Fruit fly (Drosophila melanogaster) whole organism, larva: ENCODE data around the gene dsf.

Source experiments
- noc ChIP-seq: fragments of 200-800 bp; sonication (Bioruptor generic); optimal IDR thresholded peaks from 3 replicates; lab custom pipeline; 2019; ENCODE audit warnings: missing biosample characterization, mild to moderate bottlenecking, missing genetic modification characterization, moderate library complexity

The dsf gene

DNA sequence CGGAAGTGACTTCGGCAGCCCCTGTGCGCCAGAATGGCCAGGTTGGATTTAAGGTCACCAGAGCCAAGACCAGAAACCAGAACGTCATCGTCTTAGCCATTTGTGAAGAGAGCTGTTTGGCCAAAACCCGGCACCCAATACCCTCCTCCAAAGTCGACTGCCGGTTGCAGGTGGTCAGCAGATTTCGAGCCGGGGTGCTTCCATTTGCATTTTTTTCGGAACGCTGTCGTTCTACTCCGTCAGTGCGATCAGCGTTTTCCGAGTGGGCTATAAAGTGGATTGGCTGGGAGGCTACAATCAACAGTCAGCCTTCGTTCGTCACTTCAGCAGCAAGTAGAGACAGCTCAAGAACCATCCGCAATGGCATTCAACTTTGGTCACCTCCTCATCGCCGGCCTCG, 31.0 kb downstream of the dsf start, which contains the start of the genes CG13998 and Vm26Ab:
CG13998 (minus strand) TSS at position 114 of the 400 bp plus-strand sequence.
Vm26Ab (plus strand) TSS at position 299 of the 400 bp plus-strand sequence.
- no peak for TF ChIP-seq noc (tag; lab: Kevin White, UChicago)

DNA sequence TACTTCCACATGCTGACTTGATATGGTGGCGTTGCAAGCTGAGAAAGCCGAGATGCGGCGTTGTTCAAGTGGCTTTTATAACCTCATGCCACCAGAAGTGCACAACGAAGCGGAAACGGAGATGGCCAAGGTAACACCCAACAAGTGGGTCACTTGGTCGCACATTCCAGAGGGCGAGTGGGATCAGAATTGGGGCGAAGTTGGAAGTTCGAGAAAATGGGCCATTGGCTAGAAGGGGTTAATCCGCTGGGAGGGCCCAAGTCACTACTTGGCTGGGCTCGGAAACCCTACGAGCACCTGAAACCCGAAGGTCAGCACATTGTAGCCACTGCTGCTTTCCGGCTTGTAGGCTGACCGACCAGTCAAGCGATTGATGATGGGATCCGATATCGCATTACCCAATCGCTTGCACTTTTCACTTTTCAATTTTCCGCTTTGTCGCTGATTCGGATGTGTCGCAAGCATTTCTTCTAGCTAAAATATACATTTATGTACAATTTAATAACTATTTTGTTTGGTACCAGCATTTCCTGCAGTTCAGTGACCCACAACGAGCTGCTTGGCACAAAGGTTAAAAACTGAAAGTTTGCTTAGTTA, 32.9 kb downstream of the dsf start, which contains the start of gene Vm26Ac:
Vm26Ac (minus strand) TSS at position 51 of the 597 bp plus-strand sequence.
- TF ChIP-seq noc (tag; lab: Kevin White, UChicago): no peak

DNA sequence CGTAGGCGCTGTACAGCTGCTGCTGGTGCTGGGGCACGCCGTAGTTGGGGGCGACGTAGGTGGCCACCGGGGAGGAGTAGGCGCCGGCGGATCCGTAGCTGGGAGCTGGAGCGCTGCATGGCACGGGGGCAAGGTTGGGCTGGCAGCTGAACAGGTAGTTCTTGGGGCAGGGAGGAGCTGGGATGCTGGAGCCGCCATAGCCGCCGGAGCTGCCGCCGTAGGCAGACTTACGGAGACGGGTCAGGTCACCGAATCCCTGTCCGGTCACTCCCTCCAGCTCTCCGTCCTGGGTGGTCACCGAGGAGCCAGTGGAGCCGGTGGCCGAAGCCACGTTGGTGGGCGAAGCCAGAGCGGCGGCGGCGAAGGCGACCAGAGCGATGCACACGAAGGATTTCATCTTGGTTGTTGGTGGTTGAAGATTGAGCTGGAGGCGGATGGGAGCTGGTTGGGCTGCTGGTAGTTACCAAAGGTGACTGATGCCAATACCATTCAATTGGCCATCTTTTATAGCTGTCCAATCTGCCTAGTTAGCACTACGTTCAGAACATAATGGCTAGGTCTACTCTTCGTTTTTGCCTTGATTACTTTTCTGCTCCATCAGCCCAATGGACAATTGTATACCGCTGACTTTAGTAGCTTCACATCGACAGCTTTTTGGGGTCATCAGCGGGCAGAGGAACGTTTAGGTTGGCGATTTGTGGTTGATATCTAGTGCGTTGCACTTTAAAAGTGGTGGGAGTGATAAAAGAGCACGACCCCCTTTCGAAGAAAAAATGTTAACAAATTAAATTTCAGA, 34.3 kb downstream of the dsf start, which contains the start of gene Vm26Aa:
Vm26Aa (minus strand) TSS at position 478 of the 796 bp plus-strand sequence.
- TF ChIP-seq noc (tag; lab: Kevin White, UChicago): no peak

- TF ChIP-seq noc (tag; lab: Kevin White, UChicago): no peak
Observed at dm6 chr2L:5961169-5961918, 35.6 kb downstream of the dsf start.

DNA sequence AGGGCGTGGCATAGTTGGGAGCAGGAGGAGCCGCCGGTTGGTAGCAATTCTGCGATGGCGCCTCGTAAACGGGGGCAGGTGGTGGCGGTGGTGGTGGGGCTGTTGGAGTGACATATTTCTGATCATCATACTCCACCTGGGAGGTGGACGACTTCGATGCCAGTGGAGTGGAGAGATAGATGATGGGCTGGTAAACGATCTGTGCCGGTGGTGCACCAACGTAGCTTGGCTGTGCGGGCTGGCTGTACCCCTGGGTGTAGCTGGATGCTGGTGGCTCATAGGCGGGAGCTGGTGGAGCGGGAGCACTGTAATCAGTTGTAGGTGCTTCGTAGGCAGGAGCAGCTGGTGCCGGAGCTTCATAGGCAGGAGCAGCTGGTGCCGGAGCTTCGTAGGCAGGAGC, 37.5 kb downstream of the dsf start:
- TF ChIP-seq noc (tag; lab: Kevin White, UChicago): no peak

dm6 chr2L:5964211-5964610, 38.5 kb downstream of the dsf start:
- no peak for TF ChIP-seq noc (tag; lab: Kevin White, UChicago)

DNA sequence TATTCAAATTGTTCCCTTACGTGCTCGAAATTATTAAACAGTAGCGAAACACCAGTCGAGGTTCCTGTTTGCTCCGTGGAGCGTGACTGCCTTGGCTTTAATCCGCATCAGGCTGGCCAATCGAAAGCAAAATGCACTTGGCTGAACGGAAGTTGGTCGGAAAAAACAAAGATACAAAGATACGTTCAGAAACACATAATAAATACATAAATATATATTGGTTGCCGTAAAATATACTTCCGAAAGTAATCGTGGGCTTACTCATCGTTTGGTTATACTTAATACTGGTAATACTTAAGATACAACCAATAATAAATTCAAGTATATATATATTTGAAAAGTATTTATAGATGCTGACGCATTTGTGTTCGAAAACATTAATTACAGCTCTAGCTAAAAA, 39.1 kb downstream of the dsf start, which contains the start of gene psd:
psd (minus strand) TSS at position 101 of the 400 bp plus-strand sequence.
- no peak for TF ChIP-seq noc (tag; lab: Kevin White, UChicago)

DNA sequence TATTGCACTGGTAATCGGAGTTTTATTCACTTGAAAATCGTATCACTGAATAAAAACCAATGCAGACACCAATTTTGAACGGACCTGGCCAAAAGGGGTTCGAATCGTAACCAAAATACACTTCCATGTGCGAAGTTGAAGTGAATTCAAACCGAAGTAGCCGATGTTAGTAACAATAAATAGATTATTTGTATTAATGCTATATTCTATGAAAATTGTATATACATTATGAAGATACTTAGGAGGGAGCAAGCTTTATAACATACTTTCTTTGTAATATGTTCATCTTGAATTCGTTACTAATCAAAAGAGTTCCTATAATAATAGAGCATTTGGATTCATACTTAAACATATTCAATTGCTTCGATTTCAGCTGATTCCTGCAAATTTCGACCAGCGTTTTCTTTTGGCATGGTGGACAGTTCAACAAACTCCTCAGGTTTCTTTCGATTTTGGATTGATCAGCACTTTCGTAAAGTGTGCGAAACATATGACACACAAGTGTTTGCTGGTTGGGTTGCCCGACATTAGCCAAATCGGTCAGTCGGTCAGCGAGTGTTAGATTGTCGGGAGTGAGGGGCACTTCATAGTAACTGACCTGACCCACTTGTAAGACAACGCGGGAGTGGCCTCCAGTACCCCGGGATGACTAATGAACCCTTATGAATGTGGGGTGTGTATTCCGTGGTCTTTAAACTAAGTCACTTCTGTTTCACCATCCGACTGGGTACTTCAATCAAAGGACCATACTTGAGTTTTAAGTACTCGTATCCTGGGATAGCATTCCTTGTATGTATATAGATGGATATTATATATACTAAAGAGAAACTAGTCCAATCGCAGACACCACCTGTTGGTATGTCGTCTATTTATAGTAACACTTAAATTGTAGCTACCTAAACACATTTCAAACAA, 42.2 kb downstream of the dsf start, which contains the start of the genes CG13992 and Ucp4C:
CG13992 (minus strand) TSS at position 51 of the 915 bp plus-strand sequence.
Ucp4C (plus strand) TSS at position 865 of the 915 bp plus-strand sequence.
- no peak for TF ChIP-seq noc (tag; lab: Kevin White, UChicago)

- no peak for TF ChIP-seq noc (tag; lab: Kevin White, UChicago)
Observed at dm6 chr2L:5969559-5969958, 43.8 kb downstream of the dsf start, which contains the start of gene Ucp4B. Ucp4B (plus strand) TSS chr2L:5969859.

DNA sequence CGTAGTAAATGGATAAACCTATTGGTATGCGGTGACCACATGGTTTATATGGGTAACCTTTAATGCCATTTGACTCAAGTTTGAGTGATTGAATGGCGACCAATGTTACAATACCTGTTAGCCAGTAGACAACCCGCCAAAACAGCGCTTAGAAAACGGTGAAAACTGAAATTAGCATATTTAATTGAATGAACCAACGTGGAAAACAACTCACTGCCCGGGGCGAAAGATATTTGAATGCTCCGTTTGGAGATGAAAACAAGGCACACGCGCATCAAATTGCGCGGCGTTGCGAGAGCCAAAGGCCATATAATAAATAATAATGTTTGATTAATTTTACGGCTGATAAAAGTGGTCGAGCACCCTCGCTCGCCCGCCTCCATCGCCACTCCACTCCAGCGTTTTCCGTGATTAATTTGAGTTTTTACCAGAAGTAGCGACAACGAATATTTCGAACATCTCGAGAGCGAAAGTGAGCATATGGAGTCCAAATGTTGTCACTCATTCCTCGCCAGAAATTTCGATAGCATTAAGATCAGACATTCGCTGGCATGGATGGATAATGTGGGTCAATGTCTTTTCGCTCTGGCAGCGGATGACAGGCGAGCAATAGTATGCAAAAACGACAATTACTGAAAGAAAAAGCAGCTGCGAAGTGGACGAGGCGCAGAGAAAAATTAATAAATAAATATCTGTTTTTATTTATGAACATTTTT, 45.5 kb downstream of the dsf start:
- TF ChIP-seq noc (tag; lab: Kevin White, UChicago): no peak

dm6 chr2L:5972005-5972404, 46.3 kb downstream of the dsf start:
- TF ChIP-seq noc (tag; lab: Kevin White, UChicago): peak; percentile 58

DNA sequence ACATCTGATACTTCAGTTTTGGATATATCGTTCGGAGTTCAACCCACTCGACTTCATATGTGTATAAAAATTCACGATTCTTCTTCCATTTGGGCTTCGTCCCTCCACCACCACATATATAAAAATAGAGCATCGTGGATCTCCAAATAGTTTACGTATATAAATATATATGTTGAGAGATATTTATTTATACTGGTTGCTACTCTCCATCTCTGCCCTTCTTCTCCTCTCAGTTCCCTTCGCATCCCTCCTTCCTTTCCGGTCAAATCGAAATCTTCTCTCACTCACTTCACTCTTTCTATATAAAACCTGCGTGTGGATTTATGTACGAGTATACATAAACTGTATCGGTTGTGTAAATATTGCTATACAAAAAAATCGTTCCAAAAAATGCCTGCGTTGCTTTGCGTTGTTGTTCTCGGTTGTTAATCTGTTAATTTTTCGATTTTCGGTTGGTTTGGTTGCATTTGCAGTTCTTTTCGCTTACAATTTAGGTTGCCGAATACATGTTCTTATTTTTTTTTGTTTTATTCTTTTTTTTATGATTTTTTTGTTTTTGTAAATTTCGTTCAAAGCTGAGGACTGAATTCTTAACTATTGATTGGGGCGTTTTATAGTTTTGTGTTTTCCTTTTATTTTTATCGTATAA, 47.0 kb downstream of the dsf start:
- no peak for TF ChIP-seq noc (tag; lab: Kevin White, UChicago)

dm6 chr2L:5974122-5974521, 48.4 kb downstream of the dsf start:
- TF ChIP-seq noc (tag; lab: Kevin White, UChicago): peak; percentile 34
